Worm (Caenorhabditis elegans) whole organism, late embryonic: ENCODE results near the gene H35B03.1.

Source experiments
- T23F11.4 ChIP-seq: fragments of 200-800 bp; sonication (Bioruptor generic); optimal IDR thresholded peaks from 2 replicates; lab custom pipeline; 2018; ENCODE audit warnings: mild to moderate bottlenecking, missing genetic modification characterization, missing compliant biosample characterization
- eyg-1 ChIP-seq: sonication (generic microtip); optimal IDR thresholded peaks from 2 replicates; lab custom pipeline; 2016; ENCODE audit warnings: missing genotype, missing genetic modification characterization, missing compliant biosample characterization
- gmeb-2 ChIP-seq: sonication (generic microtip); optimal IDR thresholded peaks from 2 replicates; lab custom pipeline; 2016; ENCODE audit warnings: missing genetic modification characterization, inconsistent platforms, missing compliant biosample characterization
- nfya-1 ChIP-seq: sonication (generic microtip); optimal IDR thresholded peaks from 2 replicates; lab custom pipeline; 2017; ENCODE audit warnings: missing genetic modification characterization, mild to moderate bottlenecking, missing compliant biosample characterization, antibody characterized with exemption, moderate library complexity

DNA sequence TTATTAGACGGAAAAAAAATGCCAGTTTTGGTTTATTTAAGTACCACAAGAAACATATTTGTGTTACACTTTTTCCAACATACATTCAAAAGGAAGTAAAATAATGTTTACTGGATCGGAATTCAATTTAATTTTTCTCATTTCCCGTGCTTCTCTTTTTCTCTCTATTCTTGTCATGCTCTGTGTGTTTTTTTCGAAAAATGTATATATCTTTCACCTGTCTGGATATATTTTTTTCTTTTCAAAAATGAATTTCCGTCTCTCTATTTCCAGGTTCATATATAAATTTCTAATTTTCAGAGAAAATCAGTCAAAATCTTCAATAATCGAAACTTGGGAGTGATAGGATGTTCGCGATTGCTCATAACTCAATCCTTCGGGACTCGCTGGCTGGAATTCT lies at the start of gene H35B03.1:
- TF ChIP-seq eyg-1 (tag; lab: Kevin White, UChicago) (no peak), nfya-1 (tag; lab: Kevin White, UChicago) (no peak), T23F11.4 (GFP tag; lab: Kevin White, UChicago) (no peak), gmeb-2 (tag; lab: Kevin White, UChicago) (no peak)
